Fruit fly (Drosophila melanogaster) whole organism, embryonic: Measurements from ENCODE around the gene CG5382.

ENCODE experiments used
- Ada2b ChIP-seq: fragments of 200-800 bp; sonication (Bioruptor generic); IDR thresholded peaks from 2 replicates; pipeline ENCODE4 v1.3.6; 2022; ENCODE audit warnings: missing biosample characterization, missing genetic modification characterization
- Atf6 ChIP-seq: fragments of 200-800 bp; sonication (Bioruptor generic); IDR thresholded peaks from 2 replicates; pipeline ENCODE4 v1.3.6; 2022; ENCODE audit warnings: missing biosample characterization, missing genetic modification characterization
- Bgb ChIP-seq: fragments of 200-800 bp; sonication (Bioruptor generic); IDR thresholded peaks from 2 replicates; pipeline ENCODE4 v1.3.6; 2022; ENCODE audit warnings: missing biosample characterization, missing genetic modification characterization; ENCODE audit not compliant: partially characterized antibody
- C15 ChIP-seq: fragments of 200-800 bp; sonication (Bioruptor generic); IDR thresholded peaks from 3 replicates; pipeline ENCODE4 v1.3.6; 2022; ENCODE audit warnings: missing biosample characterization, missing genetic modification characterization
- CG10565 ChIP-seq: fragments of 200-800 bp; sonication (Bioruptor generic); optimal IDR thresholded peaks from 3 replicates; lab custom pipeline; 2016; ENCODE audit warnings: missing biosample characterization, mild to moderate bottlenecking, missing genetic modification characterization
- CG11696 ChIP-seq: fragments of 200-800 bp; sonication (Bioruptor generic); IDR thresholded peaks from 2 replicates; pipeline ENCODE4 v1.3.6; 2022; ENCODE audit warnings: missing biosample characterization, missing genetic modification characterization
- CG12769 ChIP-seq: fragments of 200-800 bp; sonication (Bioruptor generic); optimal IDR thresholded peaks from 2 replicates; lab custom pipeline; 2019; ENCODE audit warnings: missing biosample characterization, mild to moderate bottlenecking, missing genetic modification characterization, moderate library complexity
- CG15011 ChIP-seq: fragments of 200-800 bp; sonication (Bioruptor generic); optimal IDR thresholded peaks from 3 replicates; lab custom pipeline; 2018; ENCODE audit warnings: missing biosample characterization, mild to moderate bottlenecking, missing genetic modification characterization
- CG1603 ChIP-seq: fragments of 200-800 bp; sonication (Bioruptor generic); optimal IDR thresholded peaks from 2 replicates; lab custom pipeline; 2019; ENCODE audit warnings: missing biosample characterization, mild to moderate bottlenecking, missing genetic modification characterization, moderate library complexity
- CG18599 ChIP-seq: fragments of 200-800 bp; sonication (Bioruptor generic); optimal IDR thresholded peaks from 3 replicates; lab custom pipeline; 2017; ENCODE audit warnings: missing biosample characterization, missing genetic modification characterization, mild to moderate bottlenecking, moderate library complexity, missing genetic modification reagents
- CG2116 ChIP-seq: fragments of 200-800 bp; sonication (Bioruptor generic); optimal IDR thresholded peaks from 3 replicates; lab custom pipeline; 2018; ENCODE audit warnings: missing biosample characterization, mild to moderate bottlenecking, missing genetic modification characterization
- CG2120 ChIP-seq: fragments of 200-800 bp; sonication (Bioruptor generic); optimal IDR thresholded peaks from 3 replicates; lab custom pipeline; 2016; ENCODE audit warnings: missing biosample characterization, missing genetic modification characterization
- CG2129 ChIP-seq: fragments of 200-800 bp; sonication (Bioruptor generic); IDR thresholded peaks from 2 replicates; pipeline ENCODE4 v1.3.6; 2022; ENCODE audit warnings: missing biosample characterization, missing genetic modification characterization; ENCODE audit not compliant: partially characterized antibody
- CG2678 ChIP-seq: fragments of 200-800 bp; sonication (Bioruptor generic); optimal IDR thresholded peaks from 3 replicates; lab custom pipeline; 2019; ENCODE audit warnings: missing biosample characterization, mild to moderate bottlenecking, missing genetic modification characterization, moderate library complexity
- CG31388 ChIP-seq: fragments of 200-800 bp; sonication (Bioruptor generic); optimal IDR thresholded peaks from 2 replicates; lab custom pipeline; 2016; ENCODE audit warnings: missing biosample characterization, missing genetic modification characterization
- CG33557 ChIP-seq: fragments of 200-800 bp; sonication (Bioruptor generic); optimal IDR thresholded peaks from 2 replicates; lab custom pipeline; 2019; ENCODE audit warnings: missing biosample characterization, mild to moderate bottlenecking, missing genetic modification characterization, moderate library complexity
- CG3847 ChIP-seq: fragments of 200-800 bp; sonication (Bioruptor generic); IDR thresholded peaks from 2 replicates; pipeline ENCODE4 v1.3.6; 2022; ENCODE audit warnings: missing biosample characterization, missing genetic modification characterization
- CG4424 ChIP-seq: fragments of 200-800 bp; sonication (Bioruptor generic); optimal IDR thresholded peaks from 3 replicates; lab custom pipeline; 2016; ENCODE audit warnings: missing biosample characterization, missing genetic modification characterization
- CG7357 ChIP-seq: fragments of 200-800 bp; sonication (Bioruptor generic); IDR thresholded peaks from 3 replicates; pipeline ENCODE4 v1.3.6; 2022; ENCODE audit warnings: missing biosample characterization, missing genetic modification characterization
- CG8924 ChIP-seq: fragments of 200-800 bp; optimal IDR thresholded peaks from 3 replicates; lab custom pipeline; 2019; ENCODE audit warnings: missing biosample characterization, mild to moderate bottlenecking, missing genetic modification characterization, moderate library complexity
- CG9727 ChIP-seq: fragments of 200-800 bp; sonication (Bioruptor generic); optimal IDR thresholded peaks from 3 replicates; lab custom pipeline; 2017; ENCODE audit warnings: missing biosample characterization, mild to moderate bottlenecking, missing genetic modification characterization
- CG9797 ChIP-seq: fragments of 200-800 bp; sonication (Bioruptor generic); optimal IDR thresholded peaks from 3 replicates; lab custom pipeline; 2018; ENCODE audit warnings: missing biosample characterization, mild to moderate bottlenecking, missing genetic modification characterization
- Camta ChIP-seq: fragments of 200-800 bp; sonication (Bioruptor generic); optimal IDR thresholded peaks from 2 replicates; lab custom pipeline; 2016; ENCODE audit warnings: missing biosample characterization, missing genetic modification characterization
- Chrac-16 ChIP-seq: fragments of 200-800 bp; sonication (Bioruptor generic); optimal IDR thresholded peaks from 3 replicates; lab custom pipeline; 2016; ENCODE audit warnings: missing biosample characterization, missing genetic modification characterization
- CrebB ChIP-seq: fragments of 200-800 bp; sonication (Bioruptor generic); optimal IDR thresholded peaks from 3 replicates; lab custom pipeline; 2018; ENCODE audit warnings: missing biosample characterization, mild to moderate bottlenecking, missing genetic modification characterization
- Elba2 ChIP-seq: fragments of 200-800 bp; sonication (Bioruptor generic); optimal IDR thresholded peaks from 3 replicates; lab custom pipeline; 2016; ENCODE audit warnings: missing biosample characterization, missing genetic modification characterization
- HmgZ ChIP-seq: fragments of 200-800 bp; sonication (Bioruptor generic); optimal IDR thresholded peaks from 2 replicates; lab custom pipeline; 2018; ENCODE audit warnings: missing biosample characterization, mild to moderate bottlenecking, missing genetic modification characterization
- Hmr ChIP-seq: fragments of 200-800 bp; sonication (Bioruptor generic); optimal IDR thresholded peaks from 3 replicates; lab custom pipeline; 2017; ENCODE audit warnings: mild to moderate bottlenecking, missing biosample characterization, missing genetic modification reagents, missing genetic modification characterization
- Mad ChIP-seq: fragments of 200-800 bp; sonication (Bioruptor generic); optimal IDR thresholded peaks from 2 replicates; lab custom pipeline; 2016; ENCODE audit warnings: missing biosample characterization, missing genetic modification characterization
- Meics ChIP-seq: fragments of 200-800 bp; sonication (Bioruptor generic); optimal IDR thresholded peaks from 2 replicates; lab custom pipeline; 2017; ENCODE audit warnings: missing biosample characterization, mild to moderate bottlenecking, missing genetic modification characterization
- NC2β ChIP-seq: fragments of 200-800 bp; sonication (Bioruptor generic); optimal IDR thresholded peaks from 2 replicates; lab custom pipeline; 2016; ENCODE audit warnings: missing biosample characterization, missing genetic modification characterization
- Oaz ChIP-seq: fragments of 200-800 bp; sonication (Bioruptor generic); IDR thresholded peaks from 2 replicates; pipeline ENCODE4 v1.3.6; 2022; ENCODE audit warnings: missing biosample characterization, missing genetic modification characterization
- Poxn ChIP-seq: fragments of 200-800 bp; sonication (Bioruptor generic); IDR thresholded peaks from 2 replicates; pipeline ENCODE4 v1.3.6; 2022; ENCODE audit warnings: missing biosample characterization, missing genetic modification characterization
- Sin3A ChIP-seq: fragments of >200 bp; optimal IDR thresholded peaks from 2 replicates; lab custom pipeline; 2018
- Sry-β ChIP-seq: fragments of 200-800 bp; sonication (Bioruptor generic); optimal IDR thresholded peaks from 2 replicates; lab custom pipeline; 2018; ENCODE audit warnings: missing biosample characterization, mild to moderate bottlenecking, missing genetic modification characterization, moderate library complexity
- Taf1 ChIP-seq: fragments of 200-800 bp; sonication (Bioruptor generic); IDR thresholded peaks from 2 replicates; pipeline ENCODE4 v1.3.6; 2022; ENCODE audit warnings: missing biosample characterization, missing genetic modification characterization
- Xbp1 ChIP-seq: fragments of 200-800 bp; sonication (Bioruptor generic); optimal IDR thresholded peaks from 3 replicates; lab custom pipeline; 2016; ENCODE audit warnings: missing biosample characterization, mild to moderate bottlenecking, missing genetic modification characterization
- ci ChIP-seq: fragments of 200-800 bp; sonication (Bioruptor generic); IDR thresholded peaks from 3 replicates; pipeline ENCODE4 v1.3.6; 2022; ENCODE audit warnings: missing biosample characterization, missing genetic modification characterization
- disco-r ChIP-seq: fragments of 200-800 bp; sonication (Bioruptor generic); optimal IDR thresholded peaks from 2 replicates; lab custom pipeline; 2016; ENCODE audit warnings: missing biosample characterization, missing genetic modification characterization
- dpn ChIP-seq, 2 experiments: fragments of 200-800 bp; sonication (Bioruptor generic); optimal IDR thresholded peaks; 3 replicates each; lab custom pipeline; 2016; ENCODE audit warnings: missing biosample characterization in 2 of 2, missing genetic modification characterization in 2 of 2
- gcm2 ChIP-seq: fragments of 200-800 bp; sonication (Bioruptor generic); optimal IDR thresholded peaks from 2 replicates; lab custom pipeline; 2016; ENCODE audit warnings: missing biosample characterization, missing genetic modification characterization
- gem ChIP-seq: fragments of 200-800 bp; sonication (Bioruptor generic); optimal IDR thresholded peaks from 2 replicates; lab custom pipeline; 2019; ENCODE audit warnings: missing biosample characterization, mild to moderate bottlenecking, missing genetic modification characterization, moderate library complexity
- kni ChIP-seq: fragments of 200-800 bp; sonication (Bioruptor generic); optimal IDR thresholded peaks from 3 replicates; lab custom pipeline; 2017; ENCODE audit warnings: mild to moderate bottlenecking, missing biosample characterization, missing genetic modification reagents, missing genetic modification characterization
- knrl ChIP-seq: fragments of 200-800 bp; sonication (Bioruptor generic); IDR thresholded peaks from 3 replicates; pipeline ENCODE4 v1.3.6; 2022; ENCODE audit warnings: missing biosample characterization, missing genetic modification characterization; ENCODE audit not compliant: partially characterized antibody
- lilli ChIP-seq: fragments of 200-800 bp; sonication (Bioruptor generic); optimal IDR thresholded peaks from 3 replicates; lab custom pipeline; 2016; ENCODE audit warnings: missing biosample characterization, missing genetic modification characterization
- psq ChIP-seq: fragments of 200-800 bp; sonication (Bioruptor generic); optimal IDR thresholded peaks from 2 replicates; lab custom pipeline; 2017; ENCODE audit warnings: missing biosample characterization, missing genetic modification characterization
- ranshi ChIP-seq: fragments of 200-800 bp; sonication (Bioruptor generic); IDR thresholded peaks from 2 replicates; pipeline ENCODE4 v1.3.6; 2022; ENCODE audit warnings: missing biosample characterization, missing genetic modification characterization
- row ChIP-seq: fragments of 200-800 bp; sonication (Bioruptor generic); IDR thresholded peaks from 3 replicates; pipeline ENCODE4 v1.3.6; 2022; ENCODE audit warnings: missing biosample characterization, missing genetic modification characterization
- sens ChIP-seq: fragments of 200-800 bp; sonication (Bioruptor generic); peaks from one replicate; lab custom pipeline; 2016; ENCODE audit warnings: missing biosample characterization, missing genetic modification characterization
- tin ChIP-seq: fragments of 200-800 bp; sonication (Bioruptor generic); optimal IDR thresholded peaks from 3 replicates; lab custom pipeline; 2016; ENCODE audit warnings: missing biosample characterization, missing genetic modification characterization
- tio ChIP-seq: fragments of 200-800 bp; sonication (Bioruptor generic); optimal IDR thresholded peaks from 2 replicates; lab custom pipeline; 2017; ENCODE audit warnings: missing biosample characterization, missing genetic modification characterization, inconsistent platforms
- tna ChIP-seq: fragments of 200-800 bp; sonication (Bioruptor generic); IDR thresholded peaks from 2 replicates; pipeline ENCODE4 v1.3.6; 2022; ENCODE audit warnings: missing biosample characterization, missing genetic modification characterization; ENCODE audit not compliant: partially characterized antibody

Gene CG5382

dm6 chr3R:22357942-22358341 lies 7.8 kb downstream of the CG5382 start (continued):
- peak; percentile 22 for TF ChIP-seq tio (GFP tag; lab: Kevin White, UChicago)
- peak; percentile 0 for TF ChIP-seq CG2120 (GFP tag; lab: Kevin White, UChicago)
- TF ChIP-seq CrebB (tag; lab: Kevin White, UChicago) = no peak
- TF ChIP-seq dpn (GFP tag; optimal IDR thresholded peaks at IDR 0.05; lab: Kevin White, UChicago) = no peak
- no peak for TF ChIP-seq CG3847 (GFP tag; lab: Robert Waterston, UW)
- no peak for TF ChIP-seq ranshi (GFP tag; lab: Robert Waterston, UW)
- TF ChIP-seq Chrac-16 (GFP tag; lab: Kevin White, UChicago) = no peak
- TF ChIP-seq Sry-β (GFP tag; lab: Kevin White, UChicago) = no peak
- TF ChIP-seq CG1603 (tag; lab: Kevin White, UChicago) = no peak
- no peak for TF ChIP-seq Poxn (GFP tag; lab: Robert Waterston, UW)
- no peak for TF ChIP-seq CG2116 (GFP tag; lab: Kevin White, UChicago)
- TF ChIP-seq tin (GFP tag; lab: Kevin White, UChicago) = no peak
- TF ChIP-seq CG15011 (GFP tag; lab: Kevin White, UChicago) = no peak
- TF ChIP-seq CG2678 (tag; lab: Kevin White, UChicago) = peak; percentile 12
- no peak for TF ChIP-seq Bgb (GFP tag; lab: Robert Waterston, UW)
- peak; percentile 17 for TF ChIP-seq Meics (GFP tag; lab: Kevin White, UChicago)
- TF ChIP-seq Oaz (GFP tag; lab: Robert Waterston, UW) = no peak
- no peak for TF ChIP-seq CG9797 (GFP tag; lab: Kevin White, UChicago)
- TF ChIP-seq ci (GFP tag; lab: Robert Waterston, UW) = no peak
- no peak for TF ChIP-seq Elba2
- no peak for TF ChIP-seq Mad (GFP tag; lab: Kevin White, UChicago)
- TF ChIP-seq knrl (GFP tag; lab: Robert Waterston, UW) = no peak
- no peak for TF ChIP-seq kni (GFP tag; lab: Kevin White, UChicago)
- peak; percentile 19 for TF ChIP-seq lilli
- TF ChIP-seq row = 0 out of 3 replicates have a peak, but pooled peaks have one; percentile 5
- TF ChIP-seq CG7357 (GFP tag; lab: Robert Waterston, UW) = no peak
- no peak for TF ChIP-seq CG2129
- no peak for TF ChIP-seq Taf1 (GFP tag; lab: Robert Waterston, UW)
- no peak for TF ChIP-seq disco-r (GFP tag; lab: Kevin White, UChicago)
- TF ChIP-seq gcm2 = no peak
- no peak for TF ChIP-seq Sin3A (lab: Kevin White, UChicago)
- no peak for TF ChIP-seq psq
- TF ChIP-seq CG11696 = 0 out of 2 replicates have a peak, but pooled peaks have one; percentile 56
- TF ChIP-seq Atf6 (GFP tag; lab: Robert Waterston, UW) = no peak
- TF ChIP-seq sens (GFP tag; lab: Kevin White, UChicago) = no peak
- TF ChIP-seq NC2β (GFP tag; lab: Kevin White, UChicago) = no peak
- peak; percentile 22 for TF ChIP-seq Hmr
- no peak for TF ChIP-seq CG33557 (GFP tag; lab: Kevin White, UChicago)
- TF ChIP-seq Xbp1 (GFP tag; lab: Kevin White, UChicago) = no peak
- TF ChIP-seq CG8924 (tag; lab: Kevin White, UChicago) = no peak
- TF ChIP-seq gem = peak; percentile 1
- no peak for TF ChIP-seq tna (GFP tag; lab: Robert Waterston, UW)
- TF ChIP-seq CG18599 (GFP tag; lab: Kevin White, UChicago) = peak; percentile 21
- TF ChIP-seq CG12769 (tag; lab: Kevin White, UChicago) = peak; percentile 13
- TF ChIP-seq CG10565 (GFP tag; lab: Kevin White, UChicago) = no peak
- no peak for TF ChIP-seq HmgZ (tag; lab: Kevin White, UChicago)
- TF ChIP-seq Camta (GFP tag; lab: Kevin White, UChicago) = no peak
- peak; percentile 4 for TF ChIP-seq CG9727 (GFP tag; lab: Kevin White, UChicago)
- TF ChIP-seq CG4424 (GFP tag; lab: Kevin White, UChicago) = no peak
- no peak for TF ChIP-seq CG31388 (GFP tag; lab: Kevin White, UChicago)
- peak; percentile 10; the same call in 1 of the 2 replicates for TF ChIP-seq Ada2b
- no peak for TF ChIP-seq C15 (GFP tag; lab: Robert Waterston, UW)
